Fruit fly (Drosophila melanogaster): ENCODE results near the gene ND-42.

ND-42 gene

dm6 chr3R:22034160-22034742 lies 6.7 kb downstream of the ND-42 start, which contains the start of the genes CG45099, CG6015, pit and Fadd:
CG45099 (minus strand) TSS chr3R:22034286.
CG6015 (minus strand) TSS chr3R:22034286.
pit (plus strand) TSS chr3R:22034298.
Fadd (plus strand) TSS chr3R:22034455.
- no peak for TF ChIP-seq noc (tag; optimal IDR thresholded peaks at IDR 0.05)

- no peak for TF ChIP-seq noc (tag; optimal IDR thresholded peaks at IDR 0.05)
Observed at dm6 chr3R:22035552-22035951, 8.0 kb downstream of the ND-42 start.

dm6 chr3R:22039480-22039879 lies 12.0 kb downstream of the ND-42 start:
- no peak for TF ChIP-seq noc (tag; optimal IDR thresholded peaks at IDR 0.05)

dm6 chr3R:22040400-22040799 lies 12.9 kb downstream of the ND-42 start:
- TF ChIP-seq noc (tag; optimal IDR thresholded peaks at IDR 0.05) = no peak

- no peak for TF ChIP-seq noc (tag; optimal IDR thresholded peaks at IDR 0.05)
Observed at dm6 chr3R:22041625-22042282, 14.2 kb downstream of the ND-42 start, which contains the start of gene how. how (plus strand) TSS chr3R:22042191.

dm6 chr3R:22042283-22042875 lies 14.9 kb downstream of the ND-42 start:
- TF ChIP-seq noc (tag; optimal IDR thresholded peaks at IDR 0.05) = no peak

- no peak for TF ChIP-seq noc (tag; optimal IDR thresholded peaks at IDR 0.05)
Observed at dm6 chr3R:22042982-22043381, 15.5 kb downstream of the ND-42 start.

- TF ChIP-seq noc (tag; optimal IDR thresholded peaks at IDR 0.05) = no peak
Observed at dm6 chr3R:22043748-22044402, 16.4 kb downstream of the ND-42 start.

dm6 chr3R:22044443-22044970 lies 17.0 kb downstream of the ND-42 start:
- TF ChIP-seq noc (tag; optimal IDR thresholded peaks at IDR 0.05) = no peak

- no peak for TF ChIP-seq noc (tag; optimal IDR thresholded peaks at IDR 0.05)
Observed at dm6 chr3R:22046231-22046630, 18.7 kb downstream of the ND-42 start.

- TF ChIP-seq noc (tag; optimal IDR thresholded peaks at IDR 0.05) = no peak
Observed at dm6 chr3R:22046723-22047122, 19.2 kb downstream of the ND-42 start.

dm6 chr3R:22047412-22047811 lies 19.9 kb downstream of the ND-42 start:
- TF ChIP-seq noc (tag; optimal IDR thresholded peaks at IDR 0.05) = no peak

- no peak for TF ChIP-seq noc (tag; optimal IDR thresholded peaks at IDR 0.05)
Observed at dm6 chr3R:22049134-22049796, 21.8 kb downstream of the ND-42 start.

dm6 chr3R:22052235-22052634 lies 24.7 kb downstream of the ND-42 start:
- TF ChIP-seq noc (tag; optimal IDR thresholded peaks at IDR 0.05) = no peak

dm6 chr3R:22053202-22053601 lies 25.7 kb downstream of the ND-42 start:
- no peak for TF ChIP-seq noc (tag; optimal IDR thresholded peaks at IDR 0.05)

- no peak for TF ChIP-seq noc (tag; optimal IDR thresholded peaks at IDR 0.05)
Observed at dm6 chr3R:22053740-22054139, 26.2 kb downstream of the ND-42 start.
